Worm (Caenorhabditis elegans): ENCODE measurements around the gene srw-95.

Gene srw-95

ce11 chrIV:4846793-4847192 lies 34.9 kb downstream of the srw-95 start, which contains the start of gene tat-2:
Gene tat-2 (minus strand): TSS chrIV:4846893.
- TF ChIP-seq ttx-3 (tag; optimal IDR thresholded peaks at IDR 0.05) = no peak
- TF ChIP-seq che-1 (tag; optimal IDR thresholded peaks at IDR 0.05) = no peak
- TF ChIP-seq ahr-1 (tag; optimal IDR thresholded peaks at IDR 0.05) = no peak
- TF ChIP-seq ceh-9 (tag; optimal IDR thresholded peaks at IDR 0.05) = no peak
- TF ChIP-seq fkh-10 (GFP tag; optimal IDR thresholded peaks at IDR 0.05) = no peak
- no peak for TF ChIP-seq nhr-11 (tag; optimal IDR thresholded peaks at IDR 0.05)
- TF ChIP-seq lim-6 (tag; optimal IDR thresholded peaks at IDR 0.05) = no peak
- no peak for TF ChIP-seq F13H6.1 (tag; optimal IDR thresholded peaks at IDR 0.05)
- TF ChIP-seq pros-1 (tag; optimal IDR thresholded peaks at IDR 0.05) = no peak
- no peak for TF ChIP-seq hlh-6 (tag; optimal IDR thresholded peaks at IDR 0.05)

- TF ChIP-seq unc-86 (tag; optimal IDR thresholded peaks at IDR 0.05) (no peak), K02D7.2 (tag; optimal IDR thresholded peaks at IDR 0.05) (no peak), ama-1 (optimal IDR thresholded peaks at IDR 0.05) (no peak), odd-2 (tag; optimal IDR thresholded peaks at IDR 0.05) (no peak)
Measured at ce11 chrIV:4856195-4856594, 44.3 kb downstream of the srw-95 start, which contains the start of gene Y17G9A.2. Gene Y17G9A.2 (minus strand): TSS chrIV:4856295.

ce11 chrIV:4858573-4858972 lies 46.7 kb downstream of the srw-95 start, which contains the start of gene Y17G9A.3:
Gene Y17G9A.3 (minus strand): TSS chrIV:4858673.
- TF ChIP-seq tbx-7 (tag; optimal IDR thresholded peaks at IDR 0.05) (no peak), odd-2 (tag; optimal IDR thresholded peaks at IDR 0.05) (no peak), ceh-19 (GFP tag; optimal IDR thresholded peaks at IDR 0.05) (no peak), K02D7.2 (tag; optimal IDR thresholded peaks at IDR 0.05) (no peak), ztf-16 (tag; optimal IDR thresholded peaks at IDR 0.05) (no peak), unc-55 (GFP tag; optimal IDR thresholded peaks at IDR 0.05) (no peak), hlh-6 (tag; optimal IDR thresholded peaks at IDR 0.05) (no peak), ceh-24 (tag; optimal IDR thresholded peaks at IDR 0.05) (no peak), ceh-18 (tag; optimal IDR thresholded peaks at IDR 0.05) (no peak), unc-42 (tag; optimal IDR thresholded peaks at IDR 0.05) (no peak), ahr-1 (tag; optimal IDR thresholded peaks at IDR 0.05) (no peak), ama-1 (optimal IDR thresholded peaks at IDR 0.05) (no peak), pha-4 (tag; optimal IDR thresholded peaks at IDR 0.05) (no peak), ceh-9 (tag; optimal IDR thresholded peaks at IDR 0.05) (no peak), tbx-2 (tag; optimal IDR thresholded peaks at IDR 0.05) (no peak), pros-1 (tag; optimal IDR thresholded peaks at IDR 0.05) (no peak), pag-3 (tag; optimal IDR thresholded peaks at IDR 0.05; ENCODE audit: borderline replicate concordance) (no peak)

- TF ChIP-seq dve-1 (tag; optimal IDR thresholded peaks at IDR 0.05) (no peak), ceh-48 (tag; optimal IDR thresholded peaks at IDR 0.05) (no peak), hlh-15 (tag; optimal IDR thresholded peaks at IDR 0.05) (no peak), ceh-45 (GFP tag; IDR thresholded peaks at IDR 0.05) (no peak), pat-9 (tag; optimal IDR thresholded peaks at IDR 0.05) (no peak), hlh-8 (tag; optimal IDR thresholded peaks at IDR 0.05) (no peak), lim-6 (tag; optimal IDR thresholded peaks at IDR 0.05) (no peak), pax-1 (tag; optimal IDR thresholded peaks at IDR 0.05) (no peak), K02D7.2 (tag; optimal IDR thresholded peaks at IDR 0.05) (no peak), Y22D7AL.16 (tag; optimal IDR thresholded peaks at IDR 0.05) (no peak), pag-3 (tag; optimal IDR thresholded peaks at IDR 0.05; ENCODE audit: borderline replicate concordance) (no peak), C38D4.7 (GFP tag; optimal IDR thresholded peaks at IDR 0.05) (no peak)
Measured at ce11 chrIV:4861449-4861848, 49.6 kb downstream of the srw-95 start, which contains the start of the genes Y17G9A.4 and str-173. Gene Y17G9A.4 (minus strand): TSS chrIV:4861549. Gene str-173 (plus strand): TSS chrIV:4861773.
